Fruit fly (Drosophila melanogaster) whole organism, wandering third instar larva: ENCODE data around the gene dnt.
A peak's percentile ranks its signal among the peaks of the same experiment; 100 is the strongest.

Experiments used
- CG32264 ChIP-seq: fragments of 200-800 bp; sonication (Bioruptor generic); optimal IDR thresholded peaks from 2 replicates; lab custom pipeline; 2016; ENCODE audit warnings: missing biosample characterization, missing genetic modification characterization
- CG9705 ChIP-seq: fragments of 200-800 bp; sonication (Bioruptor generic); optimal IDR thresholded peaks from 2 replicates; lab custom pipeline; 2018; ENCODE audit warnings: missing biosample characterization, mild to moderate bottlenecking, missing genetic modification characterization
- CrebA ChIP-seq: fragments of 200-800 bp; sonication (Bioruptor generic); optimal IDR thresholded peaks from 2 replicates; lab custom pipeline; 2016; ENCODE audit warnings: missing biosample characterization, mild to moderate bottlenecking, missing genetic modification characterization, borderline replicate concordance
- Dfd ChIP-seq: fragments of >200 bp; optimal IDR thresholded peaks from 2 replicates; lab custom pipeline; 2017; ENCODE audit warnings: missing biosample characterization, missing genetic modification characterization
- Dif ChIP-seq: fragments of 200-275, 200-300 bp; sonication (Bioruptor generic); optimal IDR thresholded peaks from 2 replicates; lab custom pipeline; 2018; ENCODE audit warnings: missing biosample characterization, missing genetic modification characterization; ENCODE audit not compliant: partially characterized antibody
- GATAd ChIP-seq: sonication (Bioruptor generic); optimal IDR thresholded peaks from 2 replicates; lab custom pipeline; 2016; ENCODE audit warnings: missing biosample characterization, missing genetic modification characterization
- HLH106 ChIP-seq: fragments of 200-800 bp; optimal IDR thresholded peaks from 3 replicates; lab custom pipeline; 2019; ENCODE audit warnings: missing biosample characterization, mild to moderate bottlenecking, missing genetic modification characterization, moderate library complexity
- Hnf4 ChIP-seq: fragments of 200-800 bp; sonication (Bioruptor generic); optimal IDR thresholded peaks from 2 replicates; lab custom pipeline; 2016; ENCODE audit warnings: missing biosample characterization, mild to moderate bottlenecking, missing genetic modification characterization
- Hr78 ChIP-seq: fragments of >200 bp; optimal IDR thresholded peaks from 2 replicates; lab custom pipeline; 2017; ENCODE audit warnings: missing biosample characterization, missing genetic modification characterization
- Hr83 ChIP-seq: fragments of 200-300 bp; sonication (Bioruptor generic); optimal IDR thresholded peaks from 2 replicates; lab custom pipeline; 2016; ENCODE audit warnings: missing biosample characterization, mild to moderate bottlenecking, missing genetic modification characterization, moderate library complexity; ENCODE audit not compliant: poor library complexity, severe bottlenecking
- Mio ChIP-seq: sonication (Bioruptor generic); optimal IDR thresholded peaks from 2 replicates; lab custom pipeline; 2016; ENCODE audit warnings: missing biosample characterization, missing genetic modification characterization
- Myc ChIP-seq: fragments of >200 bp; optimal IDR thresholded peaks from 2 replicates; lab custom pipeline; 2017
- N ChIP-seq: fragments of >200 bp; optimal IDR thresholded peaks from 2 replicates; lab custom pipeline; 2018; ENCODE audit warnings: missing biosample characterization, missing external identifiers, missing genetic modification characterization
- OdsH ChIP-seq: fragments of 200-800 bp; sonication (Bioruptor generic); optimal IDR thresholded peaks from 2 replicates; lab custom pipeline; 2016; ENCODE audit warnings: missing biosample characterization, mild to moderate bottlenecking, missing genetic modification characterization
- Rel ChIP-seq, 2 experiments: fragments of 200-800 bp; sonication (Bioruptor generic) in 1 of 2; optimal IDR thresholded peaks; 2 replicates in 1 of 2; 3 replicates in 1 of 2; lab custom pipeline; 2016 to 2019; ENCODE audit warnings: mild to moderate bottlenecking in 2 of 2, missing biosample characterization in 2 of 2, missing genetic modification characterization in 2 of 2, moderate library complexity in 1 of 2
- Sp1 ChIP-seq: fragments of 200-800 bp; sonication (Bioruptor generic); optimal IDR thresholded peaks from 3 replicates; lab custom pipeline; 2019; ENCODE audit warnings: missing biosample characterization, mild to moderate bottlenecking, missing genetic modification characterization, moderate library complexity
- br ChIP-seq: fragments of 200-800 bp; sonication (Bioruptor generic); optimal IDR thresholded peaks from 2 replicates; lab custom pipeline; 2016; ENCODE audit warnings: missing biosample characterization, missing genetic modification characterization
- brk ChIP-seq: fragments of 200-800 bp; sonication (Bioruptor generic); optimal IDR thresholded peaks from 2 replicates; lab custom pipeline; 2016; ENCODE audit warnings: missing biosample characterization, mild to moderate bottlenecking, missing genetic modification characterization
- dl ChIP-seq, 2 experiments: fragments of 175-275, 200-275 bp in 1 of 2; fragments of 200-275 bp in 1 of 2; sonication (Bioruptor generic); optimal IDR thresholded peaks; lab custom pipeline; 2018; ENCODE audit warnings: mild to moderate bottlenecking in 2 of 2, missing biosample characterization in 2 of 2, missing genetic modification characterization in 2 of 2, moderate library complexity in 2 of 2; ENCODE audit not compliant: partially characterized antibody in 2 of 2, insufficient read depth in 1 of 2
- dmrt93B ChIP-seq: fragments of 200-800 bp; sonication (Bioruptor generic); optimal IDR thresholded peaks from 2 replicates; lab custom pipeline; 2018; ENCODE audit warnings: missing biosample characterization, mild to moderate bottlenecking, missing genetic modification characterization
- dsf ChIP-seq: sonication (Bioruptor generic); optimal IDR thresholded peaks from 2 replicates; lab custom pipeline; 2016; ENCODE audit warnings: missing biosample characterization, missing genetic modification characterization, borderline replicate concordance
- ey ChIP-seq: fragments of 200-800 bp; sonication (Bioruptor generic); optimal IDR thresholded peaks from 2 replicates; lab custom pipeline; 2016; ENCODE audit warnings: missing biosample characterization, missing genetic modification characterization
- foxo ChIP-seq, 2 experiments: fragments of 200-800 bp; sonication (Bioruptor generic); optimal IDR thresholded peaks; 2 replicates in 1 of 2; 3 replicates in 1 of 2; lab custom pipeline; 2016 to 2017; ENCODE audit warnings: missing biosample characterization in 2 of 2, missing genetic modification characterization in 2 of 2
- fru ChIP-seq: fragments of 200-800 bp; sonication (Bioruptor generic); optimal IDR thresholded peaks from 3 replicates; lab custom pipeline; 2016; ENCODE audit warnings: missing biosample characterization, mild to moderate bottlenecking, missing genetic modification characterization
- h ChIP-seq: fragments of 200-800 bp; sonication (Bioruptor generic); optimal IDR thresholded peaks from 3 replicates; lab custom pipeline; 2016; ENCODE audit warnings: missing biosample characterization, mild to moderate bottlenecking, missing genetic modification characterization
- jim ChIP-seq: fragments of 175-275, 200-325 bp; sonication (Bioruptor generic); optimal IDR thresholded peaks from 2 replicates; lab custom pipeline; 2016; ENCODE audit warnings: missing biosample characterization, mild to moderate bottlenecking, missing genetic modification characterization
- lola ChIP-seq: fragments of >200 bp; optimal IDR thresholded peaks from 2 replicates; lab custom pipeline; 2017; ENCODE audit warnings: missing biosample characterization, missing genetic modification characterization
- pan ChIP-seq: fragments of >200 bp; optimal IDR thresholded peaks from 2 replicates; lab custom pipeline; 2017
- psq ChIP-seq: fragments of 200-800 bp; sonication (Bioruptor generic); optimal IDR thresholded peaks from 3 replicates; lab custom pipeline; 2017; ENCODE audit warnings: missing biosample characterization, mild to moderate bottlenecking, missing genetic modification characterization, moderate library complexity
- rgr ChIP-seq: fragments of 200-800 bp; sonication (Bioruptor generic); optimal IDR thresholded peaks from 3 replicates; lab custom pipeline; 2016; ENCODE audit warnings: missing biosample characterization, mild to moderate bottlenecking, missing genetic modification characterization
- sage ChIP-seq: fragments of 200-800 bp; sonication (Bioruptor generic); optimal IDR thresholded peaks from 2 replicates; lab custom pipeline; 2016; ENCODE audit warnings: missing biosample characterization, mild to moderate bottlenecking, missing genetic modification characterization
- sv ChIP-seq: fragments of 200-800 bp; sonication (Bioruptor generic); optimal IDR thresholded peaks from 3 replicates; lab custom pipeline; 2016; ENCODE audit warnings: missing biosample characterization, missing genetic modification characterization
- tai ChIP-seq: sonication (Bioruptor generic); optimal IDR thresholded peaks from 2 replicates; lab custom pipeline; 2016; ENCODE audit warnings: missing biosample characterization, missing genetic modification characterization
- usp ChIP-seq: fragments of >200 bp; optimal IDR thresholded peaks from 2 replicates; lab custom pipeline; 2017; ENCODE audit warnings: missing biosample characterization, missing genetic modification characterization
- woc ChIP-seq: sonication (Bioruptor generic); optimal IDR thresholded peaks from 2 replicates; lab custom pipeline; 2016; ENCODE audit warnings: missing biosample characterization, mild to moderate bottlenecking, missing genetic modification characterization

dnt gene

DNA sequence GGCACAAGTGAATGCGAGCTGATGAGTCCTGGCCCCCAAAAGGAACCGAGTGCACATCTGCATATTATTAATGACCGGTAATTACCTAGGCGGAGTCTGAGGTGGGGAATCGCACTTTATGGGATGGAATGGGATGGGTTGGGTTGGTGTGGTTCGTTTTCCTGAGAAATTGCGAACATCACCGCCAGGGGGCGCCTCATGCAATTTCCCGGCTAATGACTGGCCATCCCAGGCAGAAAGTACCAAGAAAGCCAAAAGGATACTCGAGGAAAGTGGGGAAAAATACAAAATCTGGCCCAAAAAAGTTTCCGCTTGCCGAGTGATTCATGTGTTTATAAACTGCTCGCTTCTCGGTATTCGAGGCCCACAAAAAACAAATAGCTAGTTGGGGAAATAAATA is 43.7 kb downstream of the dnt start:
- TF ChIP-seq CG9705 (GFP tag; lab: Kevin White, UChicago): no peak
- no peak for TF ChIP-seq GATAd (GFP tag; lab: Kevin White, UChicago)
- no peak for TF ChIP-seq jim (GFP tag; lab: Kevin White, UChicago)
- TF ChIP-seq dsf (GFP tag; lab: Kevin White, UChicago): no peak
- TF ChIP-seq lola: no peak
- no peak for TF ChIP-seq usp (GFP tag; lab: Kevin White, UChicago)
- no peak for TF ChIP-seq woc (GFP tag; lab: Kevin White, UChicago)
- no peak for TF ChIP-seq dl (GFP tag; optimal IDR thresholded peaks at IDR 0.05; lab: Kevin White, UChicago; ENCODE audit: insufficient read depth in 1 of 2, partially characterized antibody in 2 of 2)
- TF ChIP-seq Myc (lab: Kevin White, UChicago): no peak
- no peak for TF ChIP-seq sv
- no peak for TF ChIP-seq brk (GFP tag; lab: Kevin White, UChicago)
- no peak for TF ChIP-seq tai (GFP tag; lab: Kevin White, UChicago)
- TF ChIP-seq rgr: no peak
- TF ChIP-seq fru (GFP tag; lab: Kevin White, UChicago): no peak
- no peak for TF ChIP-seq Hr78 (GFP tag; lab: Kevin White, UChicago)
- TF ChIP-seq pan (lab: Kevin White, UChicago): no peak
- no peak for TF ChIP-seq N
- TF ChIP-seq Dif (GFP tag; lab: Kevin White, UChicago): no peak
- TF ChIP-seq, all 38 proteins: peak for 0

DNA sequence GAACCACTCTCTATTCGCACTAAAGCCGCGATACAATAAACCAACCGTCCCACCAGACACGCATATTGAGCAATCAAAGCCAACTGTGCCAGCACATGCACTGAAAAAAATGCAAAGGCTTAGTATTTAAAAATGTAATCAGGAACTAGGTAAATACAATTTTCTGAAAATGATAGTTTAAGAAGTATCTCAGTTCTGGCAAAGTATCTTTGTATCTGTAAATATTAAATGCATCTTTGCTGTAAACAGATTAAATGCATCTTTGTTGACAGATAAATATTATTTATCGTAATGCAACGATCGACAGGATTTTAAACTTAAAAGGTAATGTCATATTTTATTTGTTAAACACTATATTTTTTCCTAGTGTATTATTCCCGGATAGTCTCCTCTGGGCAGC is 45.2 kb downstream of the dnt start:
- no peak for TF ChIP-seq Dif (GFP tag; lab: Kevin White, UChicago)
- TF ChIP-seq fru (GFP tag; lab: Kevin White, UChicago): peak; percentile 8

DNA sequence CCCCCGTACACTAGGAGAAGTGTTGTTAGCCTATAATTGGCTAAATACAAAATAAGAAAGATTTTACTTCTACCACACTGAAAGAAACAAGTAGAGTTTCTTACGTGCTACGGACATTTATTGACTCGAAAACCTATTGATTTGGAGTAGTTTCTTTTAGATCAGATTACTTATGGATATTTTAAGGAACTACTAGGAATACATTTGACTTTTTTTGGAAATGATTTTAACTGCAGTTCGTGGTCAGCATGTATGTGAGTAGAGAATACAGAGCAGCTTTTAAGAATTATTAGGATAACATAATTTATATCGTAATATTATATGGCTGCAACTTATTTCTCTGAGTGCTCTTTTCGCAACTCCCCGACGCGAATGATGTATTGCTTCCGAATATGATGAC is 48.4 kb downstream of the dnt start:
- peak; percentile 5 for TF ChIP-seq woc (GFP tag; lab: Kevin White, UChicago)
- TF ChIP-seq fru (GFP tag; lab: Kevin White, UChicago): peak; percentile 54
- TF ChIP-seq Sp1 (GFP tag; lab: Kevin White, UChicago): peak; percentile 30
- TF ChIP-seq dsf (GFP tag; lab: Kevin White, UChicago): no peak
- no peak for TF ChIP-seq Hr78 (GFP tag; lab: Kevin White, UChicago)
- no peak for TF ChIP-seq brk (GFP tag; lab: Kevin White, UChicago)
- TF ChIP-seq CrebA: no peak
- no peak for TF ChIP-seq Dfd
- no peak for TF ChIP-seq N
- TF ChIP-seq Dif (GFP tag; lab: Kevin White, UChicago): no peak
- peak; percentile 13 for TF ChIP-seq HLH106 (tag; lab: Kevin White, UChicago)
- TF ChIP-seq sage (GFP tag; lab: Kevin White, UChicago): no peak
- TF ChIP-seq Mio (GFP tag; lab: Kevin White, UChicago): no peak
- peak; percentile 5 for TF ChIP-seq br (GFP tag; lab: Kevin White, UChicago)
- no peak for TF ChIP-seq rgr
- TF ChIP-seq CG32264: no peak
- peak in 1 of 2 experiments; percentile 35 for TF ChIP-seq foxo (GFP tag; optimal IDR thresholded peaks at IDR 0.05; lab: Kevin White, UChicago)
- no peak for TF ChIP-seq lola
- TF ChIP-seq h (GFP tag; lab: Kevin White, UChicago): peak; percentile 45
- TF ChIP-seq jim (GFP tag; lab: Kevin White, UChicago): no peak
- TF ChIP-seq Rel (GFP tag; optimal IDR thresholded peaks at IDR 0.05; lab: Kevin White, UChicago): no peak
- no peak for TF ChIP-seq Rel (tag; optimal IDR thresholded peaks at IDR 0.05; lab: Kevin White, UChicago)
- no peak for TF ChIP-seq dmrt93B (GFP tag; lab: Kevin White, UChicago)
- TF ChIP-seq sv: no peak
- peak; percentile 48 for TF ChIP-seq ey (GFP tag; lab: Kevin White, UChicago)
- no peak for TF ChIP-seq Hnf4 (GFP tag; lab: Kevin White, UChicago)
- no peak for TF ChIP-seq GATAd (GFP tag; lab: Kevin White, UChicago)
- TF ChIP-seq OdsH (GFP tag; lab: Kevin White, UChicago): peak; percentile 23
- peak; percentile 21 for TF ChIP-seq psq (GFP tag; lab: Kevin White, UChicago)
- no peak for TF ChIP-seq CG9705 (GFP tag; lab: Kevin White, UChicago)
- no peak for TF ChIP-seq Hr83 (GFP tag; lab: Kevin White, UChicago)
